Worm (Caenorhabditis elegans) whole organism, L3 larva: ENCODE data around the gene tag-329.

ENCODE experiments used
- ZK546.5 ChIP-seq: sonication (generic microtip); optimal IDR thresholded peaks from 2 replicates; lab custom pipeline; 2017; ENCODE audit warnings: missing biosample characterization, missing genetic modification characterization
- ceh-28 ChIP-seq: fragments of 150-350 bp; optimal IDR thresholded peaks from 2 replicates; lab custom pipeline; 2014; ENCODE audit warnings: missing biosample characterization, missing genetic modification reagents, missing genetic modification characterization
- fos-1 ChIP-seq: fragments of 150-350 bp; optimal IDR thresholded peaks from 2 replicates; lab custom pipeline; 2014; ENCODE audit warnings: missing biosample characterization, missing genetic modification characterization
- nhr-237 ChIP-seq: fragments of 150-350 bp; optimal IDR thresholded peaks from 2 replicates; lab custom pipeline; 2014; ENCODE audit warnings: missing biosample characterization, missing genetic modification characterization
- sea-2 ChIP-seq: fragments of 150-350 bp; sonication (generic microtip); optimal IDR thresholded peaks from 4 replicates; lab custom pipeline; 2014; ENCODE audit warnings: missing biosample characterization, missing genetic modification reagents, missing genetic modification characterization

- TF ChIP-seq ceh-28 (tag; lab: Kevin White, UChicago) = no peak
- no peak for TF ChIP-seq nhr-237 (tag; lab: Kevin White, UChicago)
- TF ChIP-seq ZK546.5 (tag; lab: Kevin White, UChicago) = no peak
- TF ChIP-seq sea-2 (GFP tag; lab: Kevin White, UChicago) = no peak
- no peak for TF ChIP-seq fos-1 (tag; lab: Kevin White, UChicago)
Observed at ce11 chrV:9509597-9509996, 25.1 kb upstream of the tag-329 start.
